Fruit fly (Drosophila melanogaster) whole organism, adult: Measurements from ENCODE around the gene Galphaf.
A peak's percentile ranks its signal among the peaks of the same experiment; 100 is the strongest.

Experiments used
- Clk ChIP-seq: fragments of 200-800 bp; sonication (Bioruptor generic); optimal IDR thresholded peaks from 2 replicates; lab custom pipeline; 2017; ENCODE audit warnings: missing biosample characterization, missing genetic modification characterization
- kay ChIP-seq: fragments of 200-800 bp; sonication (Bioruptor generic); peaks from one replicate; lab custom pipeline; 2016; ENCODE audit warnings: missing biosample characterization, missing genetic modification characterization, borderline replicate concordance
- pad ChIP-seq: fragments of 200-800 bp; sonication (Bioruptor generic); optimal IDR thresholded peaks from 3 replicates; lab custom pipeline; 2017; ENCODE audit warnings: missing biosample characterization, missing genetic modification characterization, mild to moderate bottlenecking, moderate library complexity, missing genetic modification reagents
- tj ChIP-seq: fragments of 200-800 bp; sonication (Bioruptor generic); optimal IDR thresholded peaks from 3 replicates; lab custom pipeline; 2017; ENCODE audit warnings: missing biosample characterization, mild to moderate bottlenecking, missing genetic modification characterization, moderate library complexity

dm6 chr3L:16710258-16711020, 42.7 kb upstream of the Galphaf start:
- TF ChIP-seq pad (GFP tag; lab: Kevin White, UChicago), result peak; percentile 79
- TF ChIP-seq tj (GFP tag; lab: Kevin White, UChicago), result peak; percentile 84
- TF ChIP-seq kay, result no peak
- TF ChIP-seq Clk (GFP tag; lab: Kevin White, UChicago), result no peak
